Worm (Caenorhabditis elegans) whole organism, L1 larva: ENCODE data around the gene eri-9.

ENCODE experiments used
- C34B4.2 ChIP-seq: sonication (generic microtip); optimal IDR thresholded peaks from 2 replicates; lab custom pipeline; 2017; ENCODE audit warnings: mild to moderate bottlenecking, missing genetic modification characterization, missing compliant biosample characterization
- Y116A8C.19 ChIP-seq: sonication (generic microtip); optimal IDR thresholded peaks from 2 replicates; lab custom pipeline; 2016; ENCODE audit warnings: missing compliant biosample characterization, missing genetic modification characterization, borderline replicate concordance
- aly-2 ChIP-seq: fragments of 150-350 bp; optimal IDR thresholded peaks from 2 replicates; lab custom pipeline; 2014; ENCODE audit warnings: missing biosample characterization, missing genetic modification characterization
- ama-1 ChIP-seq: fragments of 150-350 bp; optimal IDR thresholded peaks from 2 replicates; lab custom pipeline; 2014
- ceh-8 ChIP-seq: fragments of 200-800 bp; sonication (Bioruptor generic); optimal IDR thresholded peaks from 2 replicates; lab custom pipeline; 2018; ENCODE audit warnings: mild to moderate bottlenecking, missing genetic modification characterization, moderate library complexity, missing compliant biosample characterization
- ceh-82 ChIP-seq, 3 experiments: fragments of 150-350 bp in 1 of 3; sonication (generic microtip) in 2 of 3; optimal IDR thresholded peaks; 2 replicates each; lab custom pipeline; 2014 to 2017; ENCODE audit warnings: missing biosample characterization in 3 of 3, missing genetic modification characterization in 3 of 3
- dpl-1 ChIP-seq, 3 experiments: fragments of 150-350 bp in 2 of 3; sonication (generic microtip) in 1 of 3; optimal IDR thresholded peaks; 2 replicates each; lab custom pipeline; 2014 to 2017; ENCODE audit warnings: missing biosample characterization in 3 of 3, missing genetic modification characterization in 3 of 3, missing genetic modification reagents in 3 of 3
- dsc-1 ChIP-seq: sonication (generic microtip); optimal IDR thresholded peaks from 2 replicates; lab custom pipeline; 2016; ENCODE audit warnings: mild to moderate bottlenecking, missing genetic modification characterization, missing compliant biosample characterization
- elt-2 ChIP-seq: sonication (generic microtip); optimal IDR thresholded peaks from 2 replicates; lab custom pipeline; 2016; ENCODE audit warnings: missing genetic modification characterization, mild to moderate bottlenecking, inconsistent platforms, missing compliant biosample characterization, missing genetic modification reagents
- elt-3 ChIP-seq, 6 experiments: fragments of 150-350 bp in 1 of 6; sonication (generic microtip); optimal IDR thresholded peaks; 2 replicates each; lab custom pipeline; 2017 to 2018; ENCODE audit warnings: missing biosample characterization in 6 of 6, missing genetic modification characterization in 6 of 6, inconsistent platforms in 1 of 6
- fkh-10 ChIP-seq: sonication (generic microtip); optimal IDR thresholded peaks from 2 replicates; lab custom pipeline; 2017; ENCODE audit warnings: missing biosample characterization, missing genetic modification reagents, missing genetic modification characterization
- grh-1 ChIP-seq: fragments of 200-800 bp; sonication (Bioruptor generic); IDR thresholded peaks from 2 replicates; pipeline ENCODE4 v1.3.6; 2022; ENCODE audit warnings: missing genetic modification reagents, missing genetic modification characterization, missing compliant biosample characterization
- hlh-17 ChIP-seq: fragments of 200-800 bp; sonication (Bioruptor generic); optimal IDR thresholded peaks from 2 replicates; lab custom pipeline; 2018; ENCODE audit warnings: missing genetic modification characterization, mild to moderate bottlenecking, missing compliant biosample characterization, moderate library complexity, borderline replicate concordance
- hpl-2 ChIP-seq: fragments of 150-350 bp; optimal IDR thresholded peaks from 2 replicates; lab custom pipeline; 2014; ENCODE audit warnings: missing biosample characterization, missing genetic modification reagents, missing genetic modification characterization
- irx-1 ChIP-seq: sonication (generic microtip); optimal IDR thresholded peaks from 2 replicates; lab custom pipeline; 2016; ENCODE audit warnings: missing genetic modification characterization, missing compliant biosample characterization
- jun-1 ChIP-seq: fragments of 150-350 bp; optimal IDR thresholded peaks from 2 replicates; lab custom pipeline; 2014; ENCODE audit warnings: missing biosample characterization, missing genetic modification reagents, missing genetic modification characterization
- lin-35 ChIP-seq, 2 experiments: fragments of 150-350 bp; optimal IDR thresholded peaks; 2 replicates each; lab custom pipeline; 2014; ENCODE audit warnings: missing biosample characterization in 2 of 2, missing genetic modification characterization in 2 of 2, missing genetic modification reagents in 2 of 2
- lin-39 ChIP-seq: fragments of 150-350 bp; optimal IDR thresholded peaks from 2 replicates; lab custom pipeline; 2014; ENCODE audit warnings: missing biosample characterization, missing genetic modification reagents, missing genetic modification characterization
- lir-3 ChIP-seq: sonication (generic microtip); optimal IDR thresholded peaks from 2 replicates; lab custom pipeline; 2016; ENCODE audit warnings: mild to moderate bottlenecking, missing genetic modification characterization, moderate library complexity, missing compliant biosample characterization; ENCODE audit not compliant: poor library complexity
- mab-9 ChIP-seq: fragments of 200-800 bp; sonication (Bioruptor generic); IDR thresholded peaks from 2 replicates; pipeline ENCODE4 v1.3.6; 2022; ENCODE audit warnings: missing genetic modification reagents, missing genetic modification characterization, missing compliant biosample characterization
- nhr-28 ChIP-seq: fragments of 150-350 bp; optimal IDR thresholded peaks from 2 replicates; lab custom pipeline; 2014; ENCODE audit warnings: missing biosample characterization, missing genetic modification characterization
- nhr-71 ChIP-seq: sonication (generic microtip); optimal IDR thresholded peaks from 2 replicates; lab custom pipeline; 2016; ENCODE audit warnings: mild to moderate bottlenecking, missing genetic modification characterization, moderate library complexity, missing compliant biosample characterization
- nhr-85 ChIP-seq: sonication (generic microtip); peaks from one replicate; lab custom pipeline; 2016; ENCODE audit warnings: missing genetic modification characterization, inconsistent platforms, missing compliant biosample characterization
- pax-3 ChIP-seq: fragments of 200-800 bp; sonication (Bioruptor generic); optimal IDR thresholded peaks from 2 replicates; lab custom pipeline; 2018; ENCODE audit warnings: mild to moderate bottlenecking, missing genetic modification characterization, moderate library complexity, missing compliant biosample characterization
- snpc-4 ChIP-seq: fragments of 150-350 bp; optimal IDR thresholded peaks from 2 replicates; lab custom pipeline; 2014; ENCODE audit warnings: missing biosample characterization, missing genetic modification characterization
- swsn-7 ChIP-seq: sonication (generic microtip); optimal IDR thresholded peaks from 2 replicates; lab custom pipeline; 2016; ENCODE audit warnings: missing genetic modification characterization, missing compliant biosample characterization
- unc-30 ChIP-seq: sonication (generic microtip); optimal IDR thresholded peaks from 2 replicates; lab custom pipeline; 2017; ENCODE audit warnings: missing biosample characterization, missing genetic modification characterization
- unc-86 ChIP-seq: sonication (generic microtip); optimal IDR thresholded peaks from 2 replicates; lab custom pipeline; 2016; ENCODE audit warnings: missing genetic modification characterization, missing compliant biosample characterization
- unc-98 ChIP-seq: fragments of 200-800 bp; sonication (Bioruptor generic); IDR thresholded peaks from 2 replicates; pipeline ENCODE4 v1.3.6; 2022; ENCODE audit warnings: missing genetic modification characterization, missing compliant biosample characterization
- xbp-1 ChIP-seq: sonication (generic microtip); optimal IDR thresholded peaks from 2 replicates; lab custom pipeline; 2016; ENCODE audit warnings: missing genetic modification characterization, missing compliant biosample characterization
- zip-4 ChIP-seq: fragments of 200-800 bp; sonication (Bioruptor generic); optimal IDR thresholded peaks from 2 replicates; lab custom pipeline; 2018; ENCODE audit warnings: mild to moderate bottlenecking, missing genetic modification characterization, moderate library complexity, missing compliant biosample characterization

The eri-9 gene

DNA sequence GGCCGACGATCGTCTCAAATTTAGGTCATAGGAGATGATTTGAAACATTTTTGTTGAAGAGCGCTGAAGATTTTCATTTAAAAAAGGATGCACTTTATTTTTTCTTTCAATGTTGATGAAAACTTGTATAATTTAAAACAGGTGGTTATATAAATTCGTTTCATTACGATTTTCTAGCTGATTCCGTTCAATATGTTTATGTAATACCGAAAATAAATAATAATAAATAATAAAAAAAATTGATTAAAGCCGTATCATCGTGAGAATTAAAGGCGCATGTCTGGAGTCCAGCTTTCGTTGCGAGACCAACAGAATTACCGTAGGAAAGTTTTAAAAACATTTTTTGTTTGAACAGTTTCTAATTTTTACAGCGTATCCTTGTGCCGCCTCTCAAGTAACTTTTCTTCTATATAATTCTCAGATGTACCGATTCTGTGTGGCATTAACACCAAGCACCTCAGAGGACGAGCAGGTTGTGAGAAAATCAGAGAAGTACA is at the start of gene eri-9, which contains the start of gene C26E6.12:
eri-9 (plus strand) TSS at position 248 of the 497 bp plus-strand sequence.
C26E6.12 (minus strand) TSS at position 51 of the 497 bp plus-strand sequence.
- peak in 1 of 3 experiments; percentile 26 for TF ChIP-seq dpl-1 (GFP tag; optimal IDR thresholded peaks at IDR 0.05; lab: Kevin White, UChicago)
- TF ChIP-seq fkh-10: no peak
- TF ChIP-seq, all 84 proteins: peak for 1

DNA sequence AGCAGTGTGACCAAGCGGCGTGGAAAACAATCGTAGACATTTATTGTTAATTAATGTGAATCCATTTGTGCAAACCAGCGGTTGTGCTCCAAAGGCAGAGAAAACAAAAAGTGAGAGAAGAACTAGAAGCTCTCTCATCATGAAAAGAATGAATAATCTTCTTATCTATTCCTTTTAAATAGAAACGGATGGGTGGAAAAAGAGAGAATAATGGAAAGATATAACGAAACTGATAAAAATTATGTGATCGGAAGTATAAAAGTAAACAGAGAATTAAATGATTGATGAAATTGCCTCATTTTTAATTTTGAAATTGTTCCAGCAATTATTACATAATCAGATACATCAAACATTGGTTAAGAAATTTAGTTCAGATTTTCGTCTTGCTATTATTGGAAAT is 48.8 kb upstream of the eri-9 start, which contains the start of gene clec-5:
clec-5 (minus strand) TSS at position 178 of the 400 bp plus-strand sequence.
- TF ChIP-seq elt-2 (peak; percentile 40), elt-3 (tag; optimal IDR thresholded peaks at IDR 0.05; lab: Kevin White, UChicago) (no peak), unc-98 (no peak), pax-3 (no peak), lir-3 (tag; lab: Kevin White, UChicago) (no peak), jun-1 (tag; lab: Kevin White, UChicago) (peak; percentile 29), C34B4.2 (tag; lab: Kevin White, UChicago) (no peak), nhr-85 (tag; lab: Kevin White, UChicago) (no peak), Y116A8C.19 (tag; lab: Kevin White, UChicago) (no peak), irx-1 (tag; lab: Kevin White, UChicago) (no peak), mab-9 (GFP tag; lab: Robert Waterston, UW) (no peak), grh-1 (GFP tag; lab: Robert Waterston, UW) (no peak), swsn-7 (tag; lab: Kevin White, UChicago) (no peak)

DNA sequence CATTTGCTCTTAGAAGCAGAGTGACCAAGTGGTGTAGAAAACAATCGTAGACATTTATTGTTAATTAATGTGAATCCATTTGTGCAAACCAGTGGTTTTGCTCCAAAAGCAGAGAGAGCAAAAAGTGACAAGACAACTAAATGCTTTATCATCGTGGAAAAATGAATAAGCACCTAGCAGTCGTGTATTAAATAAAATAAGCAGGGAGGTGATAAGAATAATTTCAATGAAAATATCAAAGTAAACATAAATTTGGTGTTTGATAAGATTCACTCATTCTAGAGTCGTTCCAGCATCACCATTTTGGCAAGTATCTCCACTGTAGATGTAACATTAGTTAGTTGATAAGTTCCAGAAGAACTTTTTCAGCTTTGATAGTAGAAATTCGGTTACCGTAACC is 45.0 kb upstream of the eri-9 start, which contains the start of gene clec-6:
clec-6 (minus strand) TSS at position 154 of the 400 bp plus-strand sequence.
- no peak for TF ChIP-seq ama-1 (lab: Kevin White, UChicago)
- TF ChIP-seq elt-2: peak; percentile 51

DNA sequence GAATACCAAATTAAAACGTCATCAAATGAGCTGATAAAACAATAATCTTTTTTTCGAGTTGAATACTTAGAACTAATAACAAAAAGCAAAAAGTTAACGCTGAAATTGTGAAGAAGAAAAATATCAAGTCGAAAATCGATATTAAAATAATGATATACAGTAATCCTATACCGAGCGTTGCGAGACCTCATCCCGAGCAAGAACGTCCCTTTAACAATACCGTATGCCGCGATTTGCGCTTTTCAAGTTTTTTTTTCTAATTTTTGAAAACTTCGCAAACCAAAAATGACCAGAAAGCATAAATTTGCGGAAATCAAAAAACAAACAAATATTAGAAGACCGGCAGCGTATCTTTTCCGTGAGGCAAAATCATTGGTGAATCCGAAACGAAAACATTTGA is 41.3 kb upstream of the eri-9 start, which contains the start of gene F26F4.5:
F26F4.5 (minus strand) TSS at position 256 of the 400 bp plus-strand sequence.
- no peak for TF ChIP-seq ceh-8 (GFP tag; lab: Kevin White, UChicago)
- TF ChIP-seq dsc-1 (tag; lab: Kevin White, UChicago): no peak
- TF ChIP-seq lin-39 (tag; lab: Kevin White, UChicago): no peak
- no peak for TF ChIP-seq nhr-28 (tag; lab: Kevin White, UChicago)
- TF ChIP-seq zip-4 (GFP tag; lab: Kevin White, UChicago): no peak
- no peak for TF ChIP-seq unc-30 (tag; lab: Kevin White, UChicago)
- TF ChIP-seq snpc-4: no peak
- no peak for TF ChIP-seq elt-2
- no peak for TF ChIP-seq nhr-71 (tag; lab: Kevin White, UChicago)
- TF ChIP-seq swsn-7 (tag; lab: Kevin White, UChicago): no peak
- no peak for TF ChIP-seq xbp-1
- TF ChIP-seq lir-3 (tag; lab: Kevin White, UChicago): no peak
- no peak for TF ChIP-seq hpl-2 (GFP tag; lab: Kevin White, UChicago)
- no peak for TF ChIP-seq ceh-82 (tag; optimal IDR thresholded peaks at IDR 0.05; lab: Kevin White, UChicago)
- no peak for TF ChIP-seq unc-86
- TF ChIP-seq, all 84 proteins: peak for 0

DNA sequence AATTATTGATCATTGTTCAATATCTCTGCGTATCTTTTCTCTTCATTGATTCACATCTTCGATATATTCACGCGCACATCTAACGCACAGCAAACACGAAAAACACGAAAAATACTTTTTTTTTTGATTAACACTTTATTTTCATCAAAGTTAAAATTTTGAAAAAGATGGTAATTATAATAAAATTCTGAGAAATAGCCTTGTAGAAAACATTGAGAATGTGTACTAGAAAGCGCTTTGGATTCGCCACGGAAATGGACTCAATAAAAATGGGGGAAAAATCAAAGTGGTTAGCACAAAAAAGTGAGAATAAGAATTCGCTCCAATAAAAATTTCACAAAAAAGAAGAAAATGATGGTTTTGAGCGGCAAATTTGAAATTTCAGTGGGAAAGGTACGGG is 38.7 kb upstream of the eri-9 start, which contains the start of gene F26F4.6:
F26F4.6 (minus strand) TSS at position 101 of the 400 bp plus-strand sequence.
- TF ChIP-seq unc-98: no peak
- peak in 1 of 2 experiments; percentile 15 for TF ChIP-seq lin-35 (GFP tag; optimal IDR thresholded peaks at IDR 0.05; lab: Kevin White, UChicago)
- TF ChIP-seq hlh-17 (GFP tag; lab: Kevin White, UChicago): no peak
- peak; percentile 18 for TF ChIP-seq aly-2 (tag; lab: Kevin White, UChicago)
- no peak for TF ChIP-seq nhr-28 (tag; lab: Kevin White, UChicago)
